Worm (Caenorhabditis elegans): ENCODE measurements around the gene K06A4.7.

ce11 chrV:9534621-9535020 is 43.3 kb upstream of the K06A4.7 start, which contains the start of gene tag-329:
- TF ChIP-seq let-526 (GFP tag; IDR thresholded peaks at IDR 0.05) (no peak), dpl-1 (GFP tag; optimal IDR thresholded peaks at IDR 0.05) (no peak), lin-40 (tag; optimal IDR thresholded peaks at IDR 0.05) (no peak), unc-62 (GFP tag; optimal IDR thresholded peaks at IDR 0.05) (no peak), ceh-91 (GFP tag; IDR thresholded peaks at IDR 0.05) (no peak), madf-10 (tag; optimal IDR thresholded peaks at IDR 0.05) (no peak), B0261.1 (tag; optimal IDR thresholded peaks at IDR 0.05) (no peak), F22D6.2 (tag; optimal IDR thresholded peaks at IDR 0.05) (no peak), akir-1 (GFP tag; optimal IDR thresholded peaks at IDR 0.05) (no peak), egl-18 (GFP tag; IDR thresholded peaks at IDR 0.05) (no peak), zim-3 (tag; optimal IDR thresholded peaks at IDR 0.05) (no peak), snpc-1.1 (tag; optimal IDR thresholded peaks at IDR 0.05; ENCODE audit: insufficient read depth) (no peak), lin-35 (GFP tag; optimal IDR thresholded peaks at IDR 0.05) (no peak)

Measured in whole organism, young adult.